Fruit fly (Drosophila melanogaster): ENCODE measurements around the gene CG43392.

CG43392 gene

dm6 chr3L:22071687-22072394 lies 42.3 kb upstream of the CG43392 start, which contains the start of gene CG7139:
Gene CG7139, minus strand, starts transcription at chr3L:22071848.
- TF ChIP-seq CG8159 (tag; optimal IDR thresholded peaks at IDR 0.05) (peak; percentile 29), D1 (tag; optimal IDR thresholded peaks at IDR 0.05) (no peak)

- TF ChIP-seq CG8301 (tag; optimal IDR thresholded peaks at IDR 0.05) (no peak), CG34367 (tag; optimal IDR thresholded peaks at IDR 0.05) (no peak), CG32121 (GFP tag; IDR thresholded peaks at IDR 0.05) (no peak), CG15710 (tag; optimal IDR thresholded peaks at IDR 0.05) (no peak), CG8159 (tag; optimal IDR thresholded peaks at IDR 0.05) (no peak), Pif1A (GFP tag; optimal IDR thresholded peaks at IDR 0.05) (no peak), CG12605 (GFP tag; IDR thresholded peaks at IDR 0.05) (no peak), EcR (GFP tag; optimal IDR thresholded peaks at IDR 0.05) (no peak), CG9948 (tag; optimal IDR thresholded peaks at IDR 0.05) (no peak)
Measured at dm6 chr3L:22070506-22070905, 40.9 kb upstream of the CG43392 start.

- TF ChIP-seq gl (tag; optimal IDR thresholded peaks at IDR 0.05) (no peak), Ets98B (GFP tag; IDR thresholded peaks at IDR 0.05) (0 out of 2 replicates have a peak, but pooled peaks have one; percentile 12), rn (GFP tag; IDR thresholded peaks at IDR 0.05) (0 out of 2 replicates have a peak, but pooled peaks have one; percentile 21), CG17806 (tag; optimal IDR thresholded peaks at IDR 0.05) (no peak), CG4496 (GFP tag; IDR thresholded peaks at IDR 0.05) (0 out of 3 replicates have a peak, but pooled peaks have one; percentile 8)
Measured at dm6 chr3L:22065694-22066093, 36.1 kb upstream of the CG43392 start, which contains the start of gene CG14561. Gene CG14561, plus strand, starts transcription at chr3L:22065907.

dm6 chr3L:22063833-22064232 lies 34.3 kb upstream of the CG43392 start:
- TF ChIP-seq CG32121 (GFP tag; IDR thresholded peaks at IDR 0.05) (no peak), EcR (GFP tag; optimal IDR thresholded peaks at IDR 0.05) (peak; percentile 51), CG13204 (GFP tag; optimal IDR thresholded peaks at IDR 0.05) (peak; percentile 41), gl (tag; optimal IDR thresholded peaks at IDR 0.05) (no peak)

dm6 chr3L:22053343-22053742 lies 23.8 kb upstream of the CG43392 start:
- TF ChIP-seq fd96Ca (GFP tag; IDR thresholded peaks at IDR 0.05), result no peak
- TF ChIP-seq CG13204 (GFP tag; optimal IDR thresholded peaks at IDR 0.05), result no peak

dm6 chr3L:22051152-22051551 lies 21.6 kb upstream of the CG43392 start:
- TF ChIP-seq Snoo (tag; optimal IDR thresholded peaks at IDR 0.05) (no peak), Ets98B (GFP tag; IDR thresholded peaks at IDR 0.05) (no peak), CG4496 (GFP tag; IDR thresholded peaks at IDR 0.05) (no peak), D1 (tag; optimal IDR thresholded peaks at IDR 0.05) (no peak)

- TF ChIP-seq CG8159 (tag; optimal IDR thresholded peaks at IDR 0.05), result no peak
- TF ChIP-seq rn (GFP tag; IDR thresholded peaks at IDR 0.05), result no peak
- 0 out of 3 replicates have a peak, but pooled peaks have one; percentile 26 for TF ChIP-seq CG4496 (GFP tag; IDR thresholded peaks at IDR 0.05)
Measured at dm6 chr3L:22034717-22035116, 5.1 kb upstream of the CG43392 start, which contains the start of gene Oct-TyrR. Gene Oct-TyrR, plus strand, starts transcription at chr3L:22035003.

dm6 chr3L:22028225-22028624 lies 1.3 kb downstream of the CG43392 start, which contains the start of gene CG7140:
Gene CG7140, minus strand, starts transcription at chr3L:22028325.
- TF ChIP-seq CG10348 (GFP tag; IDR thresholded peaks at IDR 0.05), result no peak
- no peak for TF ChIP-seq Snoo (tag; optimal IDR thresholded peaks at IDR 0.05)
- TF ChIP-seq CG34367 (tag; optimal IDR thresholded peaks at IDR 0.05), result no peak
- TF ChIP-seq Pif1B (GFP tag; optimal IDR thresholded peaks at IDR 0.05), result no peak
- TF ChIP-seq CG14655 (GFP tag; optimal IDR thresholded peaks at IDR 0.05), result no peak
- no peak for TF ChIP-seq CG13204 (GFP tag; optimal IDR thresholded peaks at IDR 0.05)
- no peak for TF ChIP-seq rn (GFP tag; IDR thresholded peaks at IDR 0.05)
- TF ChIP-seq Pif1A (GFP tag; optimal IDR thresholded peaks at IDR 0.05), result no peak
- TF ChIP-seq Ets98B (GFP tag; IDR thresholded peaks at IDR 0.05), result no peak
- TF ChIP-seq CG32121 (GFP tag; IDR thresholded peaks at IDR 0.05), result no peak
- no peak for TF ChIP-seq CG8301 (tag; optimal IDR thresholded peaks at IDR 0.05)
- no peak for TF ChIP-seq fd96Ca (GFP tag; IDR thresholded peaks at IDR 0.05)
- TF ChIP-seq CG8159 (tag; optimal IDR thresholded peaks at IDR 0.05), result no peak
- no peak for TF ChIP-seq EcR (GFP tag; optimal IDR thresholded peaks at IDR 0.05)
- TF ChIP-seq CG15710 (tag; optimal IDR thresholded peaks at IDR 0.05), result no peak
- no peak for TF ChIP-seq D1 (tag; optimal IDR thresholded peaks at IDR 0.05)
- no peak for TF ChIP-seq CG4496 (GFP tag; IDR thresholded peaks at IDR 0.05)
